Fruit fly (Drosophila melanogaster) whole organism, embryonic: ENCODE results near the gene Atf3.

ENCODE experiments used
- Adf1 ChIP-seq: fragments of 200-800 bp; sonication (Bioruptor generic); IDR thresholded peaks from 2 replicates; pipeline ENCODE4 v1.3.6; 2022; ENCODE audit warnings: missing biosample characterization, missing genetic modification characterization
- CG10959 ChIP-seq: fragments of 200-800 bp; sonication (Bioruptor generic); IDR thresholded peaks from 2 replicates; pipeline ENCODE4 v1.3.6; 2022; ENCODE audit warnings: missing biosample characterization, missing genetic modification characterization
- CG11085 ChIP-seq: fragments of 200-800 bp; sonication (Bioruptor generic); IDR thresholded peaks from 2 replicates; pipeline ENCODE4 v1.3.6; 2022; ENCODE audit warnings: missing biosample characterization, missing genetic modification characterization
- CG11695 ChIP-seq: fragments of 200-800 bp; sonication (Bioruptor generic); IDR thresholded peaks from 3 replicates; pipeline ENCODE4 v1.3.6; 2022; ENCODE audit warnings: missing biosample characterization, missing genetic modification characterization
- CG12219 ChIP-seq: fragments of 200-800 bp; sonication (Bioruptor generic); optimal IDR thresholded peaks from 3 replicates; lab custom pipeline; 2018; ENCODE audit warnings: missing biosample characterization, mild to moderate bottlenecking, missing genetic modification characterization
- CG14965 ChIP-seq: fragments of 200-800 bp; sonication (Bioruptor generic); optimal IDR thresholded peaks from 2 replicates; lab custom pipeline; 2016; ENCODE audit warnings: missing biosample characterization, missing genetic modification characterization, borderline replicate concordance
- CG15011 ChIP-seq: fragments of 200-800 bp; sonication (Bioruptor generic); optimal IDR thresholded peaks from 3 replicates; lab custom pipeline; 2018; ENCODE audit warnings: missing biosample characterization, mild to moderate bottlenecking, missing genetic modification characterization
- CG16813 ChIP-seq: fragments of 200-800 bp; sonication (Bioruptor generic); IDR thresholded peaks from 3 replicates; pipeline ENCODE4 v1.3.6; 2022; ENCODE audit warnings: missing biosample characterization, missing genetic modification characterization; ENCODE audit not compliant: partially characterized antibody
- CG18262 ChIP-seq: fragments of 200-800 bp; optimal IDR thresholded peaks from 3 replicates; lab custom pipeline; 2019; ENCODE audit warnings: missing biosample characterization, mild to moderate bottlenecking, missing genetic modification characterization, moderate library complexity
- CG5180 ChIP-seq: fragments of 200-800 bp; sonication (Bioruptor generic); optimal IDR thresholded peaks from 3 replicates; lab custom pipeline; 2017; ENCODE audit warnings: missing biosample characterization, missing genetic modification characterization, mild to moderate bottlenecking, moderate library complexity, missing genetic modification reagents
- CG6175 ChIP-seq: fragments of 200-800 bp; sonication (Bioruptor generic); IDR thresholded peaks from 3 replicates; pipeline ENCODE4 v1.3.6; 2022; ENCODE audit warnings: missing biosample characterization, missing genetic modification characterization
- CG6254 ChIP-seq: fragments of 200-800 bp; sonication (Bioruptor generic); optimal IDR thresholded peaks from 3 replicates; lab custom pipeline; 2017; ENCODE audit warnings: mild to moderate bottlenecking, missing biosample characterization, missing genetic modification reagents, missing genetic modification characterization
- CG6791 ChIP-seq: fragments of 200-800 bp; sonication (Bioruptor generic); IDR thresholded peaks from 3 replicates; pipeline ENCODE4 v1.3.6; 2022; ENCODE audit warnings: missing biosample characterization, missing genetic modification characterization; ENCODE audit not compliant: partially characterized antibody
- CG7372 ChIP-seq: fragments of 200-800 bp; sonication (Bioruptor generic); IDR thresholded peaks from 2 replicates; pipeline ENCODE4 v1.3.6; 2022; ENCODE audit warnings: missing biosample characterization, missing genetic modification characterization
- CG7928 ChIP-seq: fragments of 200-800 bp; sonication (Bioruptor generic); optimal IDR thresholded peaks from 2 replicates; lab custom pipeline; 2017; ENCODE audit warnings: missing biosample characterization, mild to moderate bottlenecking, missing genetic modification characterization
- CG8290 ChIP-seq, 3 experiments: fragments of 200-800 bp; sonication (Bioruptor generic); optimal IDR thresholded peaks; 2 replicates each; lab custom pipeline; 2016 to 2019; ENCODE audit warnings: missing biosample characterization in 3 of 3, missing genetic modification characterization in 3 of 3, mild to moderate bottlenecking in 2 of 3, moderate library complexity in 1 of 3
- D19B ChIP-seq: fragments of 200-800 bp; sonication (Bioruptor generic); optimal IDR thresholded peaks from 2 replicates; lab custom pipeline; 2017; ENCODE audit warnings: missing biosample characterization, mild to moderate bottlenecking, missing genetic modification characterization
- Deaf1 ChIP-seq: fragments of 200-800 bp; optimal IDR thresholded peaks from 3 replicates; lab custom pipeline; 2019; ENCODE audit warnings: missing biosample characterization, mild to moderate bottlenecking, missing genetic modification characterization, moderate library complexity
- Dip3 ChIP-seq: fragments of 200-800 bp; sonication (Bioruptor generic); optimal IDR thresholded peaks from 3 replicates; lab custom pipeline; 2016; ENCODE audit warnings: missing biosample characterization, missing genetic modification characterization
- Doc3 ChIP-seq: fragments of 200-800 bp; sonication (Bioruptor generic); IDR thresholded peaks from 3 replicates; pipeline ENCODE4 v1.3.6; 2022; ENCODE audit warnings: missing biosample characterization, missing genetic modification characterization; ENCODE audit not compliant: partially characterized antibody
- Elba2 ChIP-seq: fragments of 200-800 bp; sonication (Bioruptor generic); optimal IDR thresholded peaks from 3 replicates; lab custom pipeline; 2016; ENCODE audit warnings: missing biosample characterization, missing genetic modification characterization
- H2.0 ChIP-seq: fragments of 200-800 bp; sonication (Bioruptor generic); IDR thresholded peaks from 2 replicates; pipeline ENCODE4 v1.3.6; 2022; ENCODE audit warnings: missing biosample characterization, missing genetic modification characterization
- Hey ChIP-seq: fragments of 200-800 bp; sonication (Bioruptor generic); optimal IDR thresholded peaks from 3 replicates; lab custom pipeline; 2018; ENCODE audit warnings: missing biosample characterization, mild to moderate bottlenecking, missing genetic modification characterization
- HmgD ChIP-seq: fragments of 200-800 bp; sonication (Bioruptor generic); optimal IDR thresholded peaks from 3 replicates; lab custom pipeline; 2016; ENCODE audit warnings: missing biosample characterization, missing genetic modification characterization
- Hr39 ChIP-seq: fragments of >200 bp; optimal IDR thresholded peaks from 2 replicates; lab custom pipeline; 2017
- NC2β ChIP-seq: fragments of 200-800 bp; sonication (Bioruptor generic); optimal IDR thresholded peaks from 2 replicates; lab custom pipeline; 2016; ENCODE audit warnings: missing biosample characterization, missing genetic modification characterization
- NfI ChIP-seq: fragments of 200-800 bp; sonication (Bioruptor generic); optimal IDR thresholded peaks from 3 replicates; lab custom pipeline; 2018; ENCODE audit warnings: missing biosample characterization, mild to moderate bottlenecking, missing genetic modification characterization, moderate library complexity
- Oaz ChIP-seq: fragments of 200-800 bp; sonication (Bioruptor generic); IDR thresholded peaks from 2 replicates; pipeline ENCODE4 v1.3.6; 2022; ENCODE audit warnings: missing biosample characterization, missing genetic modification characterization
- PHDP ChIP-seq: fragments of 200-800 bp; sonication (Bioruptor generic); optimal IDR thresholded peaks from 3 replicates; lab custom pipeline; 2018; ENCODE audit warnings: missing biosample characterization, mild to moderate bottlenecking, missing genetic modification characterization, moderate library complexity
- Ravus ChIP-seq: fragments of 200-800 bp; sonication (Bioruptor generic); IDR thresholded peaks from 2 replicates; pipeline ENCODE4 v1.3.6; 2022; ENCODE audit warnings: missing biosample characterization, missing genetic modification characterization
- ab ChIP-seq: fragments of 200-800 bp; sonication (Bioruptor generic); optimal IDR thresholded peaks from 2 replicates; lab custom pipeline; 2016; ENCODE audit warnings: missing biosample characterization, missing genetic modification characterization
- aop ChIP-seq: fragments of 200-800 bp; sonication (Bioruptor generic); IDR thresholded peaks from 2 replicates; pipeline ENCODE4 v1.3.6; 2022; ENCODE audit warnings: missing biosample characterization, missing genetic modification characterization
- cwo ChIP-seq: fragments of 200-800 bp; sonication (Bioruptor generic); optimal IDR thresholded peaks from 3 replicates; lab custom pipeline; 2017; ENCODE audit warnings: missing biosample characterization, missing genetic modification characterization, mild to moderate bottlenecking, moderate library complexity, missing genetic modification reagents
- disco-r ChIP-seq: fragments of 200-800 bp; sonication (Bioruptor generic); optimal IDR thresholded peaks from 2 replicates; lab custom pipeline; 2016; ENCODE audit warnings: missing biosample characterization, missing genetic modification characterization
- ewg ChIP-seq: fragments of 200-800 bp; sonication (Bioruptor generic); optimal IDR thresholded peaks from 3 replicates; lab custom pipeline; 2017; ENCODE audit warnings: mild to moderate bottlenecking, missing biosample characterization, missing genetic modification reagents, missing genetic modification characterization
- gce ChIP-seq: fragments of 200-800 bp; sonication (Bioruptor generic); IDR thresholded peaks from 3 replicates; pipeline ENCODE4 v1.3.6; 2022; ENCODE audit warnings: missing biosample characterization, missing genetic modification characterization
- gcm2 ChIP-seq: fragments of 200-800 bp; sonication (Bioruptor generic); optimal IDR thresholded peaks from 2 replicates; lab custom pipeline; 2016; ENCODE audit warnings: missing biosample characterization, missing genetic modification characterization
- gem ChIP-seq: fragments of 200-800 bp; sonication (Bioruptor generic); optimal IDR thresholded peaks from 2 replicates; lab custom pipeline; 2019; ENCODE audit warnings: missing biosample characterization, mild to moderate bottlenecking, missing genetic modification characterization, moderate library complexity
- ken ChIP-seq: fragments of 200-800 bp; sonication (Bioruptor generic); IDR thresholded peaks from 3 replicates; pipeline ENCODE4 v1.3.6; 2022; ENCODE audit warnings: missing biosample characterization, missing genetic modification characterization
- lov ChIP-seq, 2 experiments: fragments of 200-800 bp in 1 of 2; fragments of >200 bp in 1 of 2; sonication (Bioruptor generic) in 1 of 2; IDR thresholded peaks in 1 of 2; optimal IDR thresholded peaks in 1 of 2; 2 replicates in 1 of 2; 3 replicates in 1 of 2; pipeline versions ENCODE4 v1.3.6 to Lab custom; 2017 to 2022; ENCODE audit warnings: missing biosample characterization in 1 of 2, missing genetic modification characterization in 1 of 2
- nmo ChIP-seq: fragments of 200-800 bp; sonication (Bioruptor generic); optimal IDR thresholded peaks from 2 replicates; lab custom pipeline; 2018; ENCODE audit warnings: missing biosample characterization, mild to moderate bottlenecking, missing genetic modification characterization, moderate library complexity
- oc ChIP-seq: fragments of 200-800 bp; sonication (Bioruptor generic); optimal IDR thresholded peaks from 2 replicates; lab custom pipeline; 2018; ENCODE audit warnings: missing biosample characterization, mild to moderate bottlenecking, missing genetic modification characterization, moderate library complexity
- pnt ChIP-seq: fragments of 200-800 bp; sonication (Bioruptor generic); optimal IDR thresholded peaks from 3 replicates; lab custom pipeline; 2016; ENCODE audit warnings: missing biosample characterization, missing genetic modification characterization
- pzg ChIP-seq: fragments of 200-800 bp; sonication (Bioruptor generic); optimal IDR thresholded peaks from 3 replicates; lab custom pipeline; 2018; ENCODE audit warnings: missing biosample characterization, mild to moderate bottlenecking, missing genetic modification characterization, moderate library complexity
- sima ChIP-seq: fragments of 200-800 bp; sonication (Bioruptor generic); optimal IDR thresholded peaks from 2 replicates; lab custom pipeline; 2016; ENCODE audit warnings: missing biosample characterization, missing genetic modification characterization
- sna ChIP-seq: fragments of 200-800 bp; sonication (Bioruptor generic); IDR thresholded peaks from 2 replicates; pipeline ENCODE4 v1.3.6; 2022; ENCODE audit warnings: missing biosample characterization, missing genetic modification characterization; ENCODE audit not compliant: partially characterized antibody
- stc ChIP-seq: fragments of 200-800 bp; sonication (Bioruptor generic); IDR thresholded peaks from 2 replicates; pipeline ENCODE4 v1.3.6; 2022; ENCODE audit warnings: missing biosample characterization, missing genetic modification characterization
- stwl ChIP-seq: fragments of 200-800 bp; sonication (Bioruptor generic); optimal IDR thresholded peaks from 3 replicates; lab custom pipeline; 2018; ENCODE audit warnings: missing biosample characterization, mild to moderate bottlenecking, missing genetic modification characterization, moderate library complexity
- tup ChIP-seq: fragments of 200-800 bp; sonication (Bioruptor generic); optimal IDR thresholded peaks from 2 replicates; lab custom pipeline; 2016; ENCODE audit warnings: missing biosample characterization, mild to moderate bottlenecking, missing genetic modification characterization, moderate library complexity
- wek ChIP-seq: fragments of 200-800 bp; sonication (Bioruptor generic); optimal IDR thresholded peaks from 3 replicates; lab custom pipeline; 2018; ENCODE audit warnings: missing biosample characterization, mild to moderate bottlenecking, missing genetic modification characterization, moderate library complexity

Atf3 gene

DNA sequence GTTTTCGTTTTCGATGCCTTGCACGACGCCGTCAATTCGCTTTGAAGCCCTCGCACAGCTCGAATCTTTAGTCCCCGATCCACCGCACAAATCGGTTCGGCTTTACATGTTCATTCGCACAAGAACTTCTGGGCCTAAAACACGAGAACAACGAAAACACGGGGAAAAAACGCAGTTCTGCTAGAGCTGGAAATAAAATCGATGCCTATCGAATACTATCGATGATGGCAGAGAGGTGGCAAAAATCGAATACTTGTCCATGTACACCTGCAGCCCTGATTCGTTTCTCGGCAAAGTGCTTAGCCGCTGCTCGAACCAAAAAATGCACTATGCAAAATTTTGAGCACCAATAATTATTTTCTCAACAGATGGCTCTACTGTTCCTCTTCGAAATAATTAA, 38.6 kb downstream of the Atf3 start, which contains the start of gene CG3638 (continued):
- TF ChIP-seq nmo (peak; percentile 50), Deaf1 (tag; lab: Kevin White, UChicago) (peak; percentile 67), aop (GFP tag; lab: Robert Waterston, UW) (no peak), CG7928 (peak; percentile 96), cwo (GFP tag; lab: Kevin White, UChicago) (no peak), Hey (tag; lab: Kevin White, UChicago) (no peak), gcm2 (GFP tag; lab: Kevin White, UChicago) (no peak), ken (GFP tag; lab: Robert Waterston, UW) (peak; percentile 25; the same call in 1 of the 3 replicates), oc (no peak), CG10959 (GFP tag; lab: Robert Waterston, UW) (no peak), gce (no peak), CG16813 (peak; percentile 77), CG6791 (GFP tag; lab: Robert Waterston, UW) (peak; percentile 95), CG6175 (GFP tag; lab: Robert Waterston, UW) (no peak), stc (GFP tag; lab: Robert Waterston, UW) (no peak), CG6254 (GFP tag; lab: Kevin White, UChicago) (no peak), CG8290 (GFP tag; optimal IDR thresholded peaks at IDR 0.05; lab: Kevin White, UChicago) (peak; percentile 99), CG8290 (tag; optimal IDR thresholded peaks at IDR 0.05; lab: Kevin White, UChicago) (peak in 1 of 2 experiments; percentile 91), Doc3 (GFP tag; lab: Robert Waterston, UW) (peak; percentile 54; the same call in 1 of the 3 replicates), gem (tag; lab: Kevin White, UChicago) (no peak), Ravus (GFP tag; lab: Robert Waterston, UW) (no peak), CG14965 (GFP tag; lab: Kevin White, UChicago) (no peak), Hr39 (lab: Kevin White, UChicago) (no peak), tup (GFP tag; lab: Kevin White, UChicago) (no peak), Elba2 (GFP tag; lab: Kevin White, UChicago) (no peak), Adf1 (GFP tag; lab: Robert Waterston, UW) (peak; percentile 29; the same call in 1 of the 2 replicates), CG15011 (no peak), ab (no peak), CG11085 (GFP tag; lab: Robert Waterston, UW) (no peak), H2.0 (GFP tag; lab: Robert Waterston, UW) (no peak), D19B (GFP tag; lab: Kevin White, UChicago) (no peak), lov (optimal IDR thresholded peaks at IDR 0.05; lab: Kevin White, UChicago) (no peak), lov (GFP tag; IDR thresholded peaks at IDR 0.05; lab: Robert Waterston, UW) (no peak), pnt (no peak), sima (GFP tag; lab: Kevin White, UChicago) (no peak), wek (GFP tag; lab: Kevin White, UChicago) (no peak), CG12219 (GFP tag; lab: Kevin White, UChicago) (no peak), stwl (peak; percentile 80), disco-r (GFP tag; lab: Kevin White, UChicago) (no peak), Dip3 (no peak), CG7372 (GFP tag; lab: Robert Waterston, UW) (no peak), CG5180 (GFP tag; lab: Kevin White, UChicago) (no peak), pzg (GFP tag; lab: Kevin White, UChicago) (peak; percentile 96), CG18262 (no peak), NC2β (GFP tag; lab: Kevin White, UChicago) (peak; percentile 4), Oaz (GFP tag; lab: Robert Waterston, UW) (no peak), PHDP (tag; lab: Kevin White, UChicago) (no peak), ewg (no peak), NfI (GFP tag; lab: Kevin White, UChicago) (peak; percentile 16), HmgD (GFP tag; lab: Kevin White, UChicago) (peak; percentile 81), sna (GFP tag; lab: Robert Waterston, UW) (peak; percentile 71; the same call in 1 of the 2 replicates), CG11695 (GFP tag; lab: Robert Waterston, UW) (no peak)
